Fruit fly (Drosophila melanogaster) whole organism, embryonic: ENCODE results near the gene Cyp312a1.

Experiments
- CG10209 ChIP-seq: fragments of 200-800 bp; sonication (Bioruptor generic); optimal IDR thresholded peaks from 3 replicates; lab custom pipeline; 2017; ENCODE audit warnings: missing biosample characterization, mild to moderate bottlenecking, missing genetic modification characterization, missing genetic modification reagents
- CG10267 ChIP-seq: fragments of 200-800 bp; sonication (Bioruptor generic); optimal IDR thresholded peaks from 2 replicates; lab custom pipeline; 2018; ENCODE audit warnings: missing biosample characterization, mild to moderate bottlenecking, missing genetic modification characterization, moderate library complexity
- CG10431 ChIP-seq: fragments of 200-800 bp; sonication (Bioruptor generic); optimal IDR thresholded peaks from 3 replicates; lab custom pipeline; 2018; ENCODE audit warnings: missing biosample characterization, mild to moderate bottlenecking, missing genetic modification characterization
- CG10979 ChIP-seq: fragments of 200-800 bp; sonication (Bioruptor generic); optimal IDR thresholded peaks from 2 replicates; lab custom pipeline; 2018; ENCODE audit warnings: missing biosample characterization, mild to moderate bottlenecking, missing genetic modification characterization, moderate library complexity
- CG11456 ChIP-seq: fragments of 200-800 bp; sonication (Bioruptor generic); IDR thresholded peaks from 3 replicates; pipeline ENCODE4 v1.3.6; 2022; ENCODE audit warnings: missing biosample characterization, missing genetic modification characterization
- CG12155 ChIP-seq: fragments of 200-800 bp; sonication (Bioruptor generic); optimal IDR thresholded peaks from 3 replicates; lab custom pipeline; 2016; ENCODE audit warnings: missing biosample characterization, missing genetic modification characterization
- CG1233 ChIP-seq: fragments of 200-800 bp; sonication (Bioruptor generic); optimal IDR thresholded peaks from 4 replicates; lab custom pipeline; 2018; ENCODE audit warnings: missing biosample characterization, mild to moderate bottlenecking, missing genetic modification characterization
- CG14441 ChIP-seq: fragments of 200-800 bp; sonication (Bioruptor generic); IDR thresholded peaks from 2 replicates; pipeline ENCODE4 v1.3.6; 2022; ENCODE audit warnings: missing biosample characterization, missing genetic modification characterization
- CG15011 ChIP-seq: fragments of 200-800 bp; sonication (Bioruptor generic); optimal IDR thresholded peaks from 3 replicates; lab custom pipeline; 2018; ENCODE audit warnings: missing biosample characterization, mild to moderate bottlenecking, missing genetic modification characterization
- CG16863 ChIP-seq: fragments of 200-800 bp; sonication (Bioruptor generic); optimal IDR thresholded peaks from 3 replicates; lab custom pipeline; 2016; ENCODE audit warnings: missing biosample characterization, missing genetic modification characterization
- CG17385 ChIP-seq: fragments of 200-800 bp; sonication (Bioruptor generic); optimal IDR thresholded peaks from 3 replicates; lab custom pipeline; 2018; ENCODE audit warnings: missing biosample characterization, mild to moderate bottlenecking, missing genetic modification characterization
- CG17829 ChIP-seq: fragments of 200-800 bp; optimal IDR thresholded peaks from 2 replicates; lab custom pipeline; 2019; ENCODE audit warnings: missing biosample characterization, mild to moderate bottlenecking, missing genetic modification characterization, moderate library complexity
- CG18599 ChIP-seq: fragments of 200-800 bp; sonication (Bioruptor generic); optimal IDR thresholded peaks from 3 replicates; lab custom pipeline; 2017; ENCODE audit warnings: missing biosample characterization, missing genetic modification characterization, mild to moderate bottlenecking, moderate library complexity, missing genetic modification reagents
- CG2129 ChIP-seq: fragments of 200-800 bp; sonication (Bioruptor generic); IDR thresholded peaks from 2 replicates; pipeline ENCODE4 v1.3.6; 2022; ENCODE audit warnings: missing biosample characterization, missing genetic modification characterization; ENCODE audit not compliant: partially characterized antibody
- CG2202 ChIP-seq: fragments of 200-800 bp; sonication (Bioruptor generic); optimal IDR thresholded peaks from 2 replicates; lab custom pipeline; 2018; ENCODE audit warnings: missing biosample characterization, mild to moderate bottlenecking, missing genetic modification characterization
- CG33213 ChIP-seq: fragments of 200-800 bp; sonication (Bioruptor generic); optimal IDR thresholded peaks from 3 replicates; lab custom pipeline; 2016; ENCODE audit warnings: missing biosample characterization, missing genetic modification characterization
- CG6254 ChIP-seq: fragments of 200-800 bp; sonication (Bioruptor generic); optimal IDR thresholded peaks from 3 replicates; lab custom pipeline; 2017; ENCODE audit warnings: mild to moderate bottlenecking, missing biosample characterization, missing genetic modification reagents, missing genetic modification characterization
- CG7928 ChIP-seq: fragments of 200-800 bp; sonication (Bioruptor generic); optimal IDR thresholded peaks from 2 replicates; lab custom pipeline; 2017; ENCODE audit warnings: missing biosample characterization, mild to moderate bottlenecking, missing genetic modification characterization
- CG8281 ChIP-seq: fragments of 200-800 bp; sonication (Bioruptor generic); optimal IDR thresholded peaks from 2 replicates; lab custom pipeline; 2018; ENCODE audit warnings: missing biosample characterization, mild to moderate bottlenecking, missing genetic modification characterization, moderate library complexity
- CTCF ChIP-seq: fragments of 200-800 bp; sonication (Bioruptor generic); optimal IDR thresholded peaks from 2 replicates; lab custom pipeline; 2017; ENCODE audit warnings: missing biosample characterization, mild to moderate bottlenecking, missing genetic modification characterization, moderate library complexity
- Dbx ChIP-seq: fragments of 200-800 bp; sonication (Bioruptor generic); IDR thresholded peaks from 3 replicates; pipeline ENCODE4 v1.3.6; 2022; ENCODE audit warnings: missing biosample characterization, missing genetic modification characterization
- Doc2 ChIP-seq: fragments of 200-800 bp; sonication (Bioruptor generic); IDR thresholded peaks from 2 replicates; pipeline ENCODE4 v1.3.6; 2022; ENCODE audit warnings: missing biosample characterization, missing genetic modification characterization
- E2f1 ChIP-seq: fragments of 200-800 bp; sonication (Bioruptor generic); IDR thresholded peaks from 2 replicates; pipeline ENCODE4 v1.3.6; 2022; ENCODE audit warnings: missing biosample characterization, missing genetic modification characterization
- Fer1 ChIP-seq: fragments of 200-800 bp; sonication (Bioruptor generic); optimal IDR thresholded peaks from 2 replicates; lab custom pipeline; 2017; ENCODE audit warnings: missing biosample characterization, mild to moderate bottlenecking, missing genetic modification characterization
- Fer2 ChIP-seq: fragments of 200-800 bp; sonication (Bioruptor generic); optimal IDR thresholded peaks from 2 replicates; lab custom pipeline; 2018; ENCODE audit warnings: missing biosample characterization, mild to moderate bottlenecking, missing genetic modification characterization, moderate library complexity
- Hey ChIP-seq: fragments of 200-800 bp; sonication (Bioruptor generic); optimal IDR thresholded peaks from 3 replicates; lab custom pipeline; 2018; ENCODE audit warnings: missing biosample characterization, mild to moderate bottlenecking, missing genetic modification characterization
- HmgD ChIP-seq: fragments of 200-800 bp; sonication (Bioruptor generic); optimal IDR thresholded peaks from 3 replicates; lab custom pipeline; 2016; ENCODE audit warnings: missing biosample characterization, missing genetic modification characterization
- Nf-YB ChIP-seq: fragments of 200-800 bp; sonication (Bioruptor generic); optimal IDR thresholded peaks from 3 replicates; lab custom pipeline; 2019; ENCODE audit warnings: missing biosample characterization, mild to moderate bottlenecking, missing genetic modification characterization, moderate library complexity
- Opbp ChIP-seq: fragments of 200-800 bp; sonication (Bioruptor generic); IDR thresholded peaks from 3 replicates; pipeline ENCODE4 v1.3.6; 2022; ENCODE audit warnings: missing biosample characterization, missing genetic modification characterization; ENCODE audit not compliant: partially characterized antibody
- Rfx ChIP-seq: fragments of 200-800 bp; sonication (Bioruptor generic); IDR thresholded peaks from 2 replicates; pipeline ENCODE4 v1.3.6; 2022; ENCODE audit warnings: missing biosample characterization, missing genetic modification characterization
- Rx ChIP-seq: fragments of 200-800 bp; sonication (Bioruptor generic); IDR thresholded peaks from 2 replicates; pipeline ENCODE4 v1.3.6; 2022; ENCODE audit warnings: missing biosample characterization, missing genetic modification characterization
- Six4 ChIP-seq: fragments of 200-800 bp; sonication (Bioruptor generic); optimal IDR thresholded peaks from 2 replicates; lab custom pipeline; 2016; ENCODE audit warnings: missing biosample characterization, missing genetic modification characterization
- Sry-δ ChIP-seq: fragments of 200-800 bp; sonication (Bioruptor generic); optimal IDR thresholded peaks from 2 replicates; lab custom pipeline; 2016; ENCODE audit warnings: missing biosample characterization, missing genetic modification characterization
- abd-A ChIP-seq: fragments of 200-800 bp; sonication (Bioruptor generic); optimal IDR thresholded peaks from 3 replicates; lab custom pipeline; 2019; ENCODE audit warnings: missing biosample characterization, mild to moderate bottlenecking, missing genetic modification characterization, moderate library complexity
- amos ChIP-seq: fragments of 200-800 bp; sonication (Bioruptor generic); IDR thresholded peaks from 2 replicates; pipeline ENCODE4 v1.3.6; 2022; ENCODE audit warnings: missing biosample characterization, missing genetic modification characterization; ENCODE audit not compliant: partially characterized antibody
- ase ChIP-seq: fragments of 200-800 bp; sonication (Bioruptor generic); IDR thresholded peaks from 3 replicates; pipeline ENCODE4 v1.3.6; 2022; ENCODE audit warnings: missing biosample characterization, missing genetic modification characterization
- btn ChIP-seq: fragments of 200-800 bp; sonication (Bioruptor generic); optimal IDR thresholded peaks from 2 replicates; lab custom pipeline; 2016; ENCODE audit warnings: missing biosample characterization, missing genetic modification characterization
- chn ChIP-seq: fragments of 200-800 bp; sonication (Bioruptor generic); optimal IDR thresholded peaks from 2 replicates; lab custom pipeline; 2016; ENCODE audit warnings: missing biosample characterization, missing genetic modification characterization
- ci ChIP-seq: fragments of 200-800 bp; sonication (Bioruptor generic); IDR thresholded peaks from 3 replicates; pipeline ENCODE4 v1.3.6; 2022; ENCODE audit warnings: missing biosample characterization, missing genetic modification characterization
- en ChIP-seq: fragments of 200-800 bp; sonication (Bioruptor generic); optimal IDR thresholded peaks from 2 replicates; lab custom pipeline; 2016; ENCODE audit warnings: missing biosample characterization, missing genetic modification characterization
- fd102C ChIP-seq: fragments of 200-800 bp; sonication (Bioruptor generic); optimal IDR thresholded peaks from 2 replicates; lab custom pipeline; 2018; ENCODE audit warnings: missing biosample characterization, mild to moderate bottlenecking, missing genetic modification characterization, moderate library complexity
- hth ChIP-seq: fragments of >200 bp; optimal IDR thresholded peaks from 2 replicates; lab custom pipeline; 2017; ENCODE audit warnings: inconsistent platforms
- jing ChIP-seq: fragments of 200-800 bp; sonication (Bioruptor generic); optimal IDR thresholded peaks from 2 replicates; lab custom pipeline; 2018; ENCODE audit warnings: missing biosample characterization, mild to moderate bottlenecking, missing genetic modification characterization
- nerfin-2 ChIP-seq: fragments of 200-800 bp; sonication (Bioruptor generic); IDR thresholded peaks from 2 replicates; pipeline ENCODE4 v1.3.6; 2022; ENCODE audit warnings: missing biosample characterization, missing genetic modification characterization; ENCODE audit not compliant: partially characterized antibody
- peb ChIP-seq: fragments of 200-800 bp; sonication (Bioruptor generic); IDR thresholded peaks from 2 replicates; pipeline ENCODE4 v1.3.6; 2022; ENCODE audit warnings: missing biosample characterization, missing genetic modification characterization
- sd ChIP-seq: fragments of 200-800 bp; sonication (Bioruptor generic); optimal IDR thresholded peaks from 3 replicates; lab custom pipeline; 2018; ENCODE audit warnings: missing biosample characterization, mild to moderate bottlenecking, missing genetic modification characterization, moderate library complexity
- sqz ChIP-seq: fragments of 200-800 bp; sonication (Bioruptor generic); optimal IDR thresholded peaks from 3 replicates; lab custom pipeline; 2018; ENCODE audit warnings: missing biosample characterization, mild to moderate bottlenecking, missing genetic modification characterization
- stc ChIP-seq: fragments of 200-800 bp; sonication (Bioruptor generic); IDR thresholded peaks from 2 replicates; pipeline ENCODE4 v1.3.6; 2022; ENCODE audit warnings: missing biosample characterization, missing genetic modification characterization

Cyp312a1 gene

DNA sequence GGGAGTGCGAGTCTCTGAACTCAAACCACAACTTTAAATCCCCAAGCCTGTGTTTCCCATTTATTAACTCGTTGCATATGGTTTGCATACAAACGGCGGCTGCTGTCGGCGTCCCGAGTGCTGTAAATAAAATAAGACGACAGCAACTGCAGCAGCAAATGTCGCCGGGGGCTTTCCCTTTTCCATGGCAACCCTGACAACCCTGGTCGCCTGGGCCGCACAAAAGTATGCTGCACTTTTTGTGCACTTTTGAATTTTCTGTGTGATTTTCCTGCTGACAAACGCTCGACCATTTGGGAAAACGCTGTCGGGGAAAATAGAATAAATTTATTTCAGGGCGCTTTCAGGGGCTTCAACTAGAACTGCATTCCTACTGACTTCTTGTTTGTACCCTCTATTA, 21.7 kb upstream of the Cyp312a1 start (continued):
- TF ChIP-seq amos = 0 out of 2 replicates have a peak, but pooled peaks have one; percentile 15
- peak; percentile 47 for TF ChIP-seq CTCF (GFP tag; lab: Kevin White, UChicago)
- TF ChIP-seq ci = peak; percentile 68; the same call in 2 of the 3 replicates
- TF ChIP-seq, all 482 proteins: peak for 20

DNA sequence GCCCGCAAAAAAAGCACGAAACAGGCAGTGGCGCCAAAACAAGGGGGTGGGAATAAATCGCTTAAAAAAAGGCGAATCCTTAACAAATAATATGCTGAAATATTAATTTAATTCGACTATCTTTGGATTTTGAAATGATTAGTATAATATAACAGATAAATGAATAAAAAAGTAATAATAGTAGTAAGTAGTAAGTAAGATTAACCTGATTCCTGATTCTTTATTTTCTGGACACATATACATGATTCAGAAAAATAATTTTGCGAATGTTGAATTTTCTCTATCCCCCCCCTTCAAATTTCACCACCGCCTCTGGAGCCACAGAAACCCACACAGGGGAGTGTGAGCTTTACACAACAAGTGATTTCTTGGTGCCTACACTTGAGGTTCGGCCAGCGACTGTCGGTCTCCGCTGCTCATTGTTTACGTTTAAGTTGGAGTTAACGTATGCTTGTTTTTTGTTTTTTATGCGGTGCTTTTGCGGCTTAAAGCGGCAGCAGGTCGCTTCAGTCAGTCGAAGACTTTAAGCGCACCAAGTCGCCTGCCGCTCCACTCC, 16.0 kb upstream of the Cyp312a1 start, which contains the start of gene CG7330:
Gene CG7330, plus strand, starts transcription at position 506 of the 556 bp plus-strand sequence.
- TF ChIP-seq CG18599 (GFP tag; lab: Kevin White, UChicago) (peak; percentile 94), CG10431 (peak; percentile 28), peb (GFP tag; lab: Robert Waterston, UW) (peak; percentile 68; the same call in 1 of the 2 replicates), Fer1 (GFP tag; lab: Kevin White, UChicago) (peak; percentile 95), sqz (GFP tag; lab: Kevin White, UChicago) (peak; percentile 89), CG15011 (GFP tag; lab: Kevin White, UChicago) (peak; percentile 90), CG2129 (GFP tag; lab: Robert Waterston, UW) (no peak), CG14441 (GFP tag; lab: Robert Waterston, UW) (peak; percentile 85), HmgD (GFP tag; lab: Kevin White, UChicago) (no peak), CG12155 (GFP tag; lab: Kevin White, UChicago) (peak; percentile 86), Hey (tag; lab: Kevin White, UChicago) (peak; percentile 30), sd (peak; percentile 73), Sry-δ (GFP tag; lab: Kevin White, UChicago) (peak; percentile 3), Dbx (GFP tag; lab: Robert Waterston, UW) (peak; percentile 85), CG11456 (GFP tag; lab: Robert Waterston, UW) (peak; percentile 79), CG1233 (GFP tag; lab: Kevin White, UChicago) (peak; percentile 87), hth (lab: Kevin White, UChicago) (no peak), stc (peak; percentile 93), en (GFP tag; lab: Kevin White, UChicago) (no peak), CG8281 (tag; lab: Kevin White, UChicago) (peak; percentile 83), nerfin-2 (no peak), CG7928 (GFP tag; lab: Kevin White, UChicago) (peak; percentile 62), Doc2 (GFP tag; lab: Robert Waterston, UW) (peak; percentile 21; the same call in 1 of the 2 replicates), CG10267 (tag; lab: Kevin White, UChicago) (peak; percentile 83), CG16863 (GFP tag; lab: Kevin White, UChicago) (peak; percentile 59), CG2202 (tag; lab: Kevin White, UChicago) (no peak), Opbp (GFP tag; lab: Robert Waterston, UW) (no peak), btn (GFP tag; lab: Kevin White, UChicago) (no peak), E2f1 (GFP tag; lab: Robert Waterston, UW) (peak; percentile 78), ase (GFP tag; lab: Robert Waterston, UW) (peak; percentile 75; the same call in 2 of the 3 replicates), CG10979 (tag; lab: Kevin White, UChicago) (peak; percentile 82), Rfx (peak; percentile 78), Nf-YB (GFP tag; lab: Kevin White, UChicago) (peak; percentile 76), Rx (GFP tag; lab: Robert Waterston, UW) (peak; percentile 68), chn (GFP tag; lab: Kevin White, UChicago) (peak; percentile 29), CG17829 (tag; lab: Kevin White, UChicago) (peak; percentile 91), CG33213 (peak; percentile 6), abd-A (tag; lab: Kevin White, UChicago) (no peak), jing (GFP tag; lab: Kevin White, UChicago) (peak; percentile 85), Six4 (peak; percentile 76), fd102C (GFP tag; lab: Kevin White, UChicago) (no peak), CG10209 (GFP tag; lab: Kevin White, UChicago) (peak; percentile 95), Fer2 (peak; percentile 84), CG6254 (GFP tag; lab: Kevin White, UChicago) (peak; percentile 35), CG17385 (peak; percentile 90)
